Fruit fly (Drosophila melanogaster) whole organism, embryonic: ENCODE measurements around the gene Cyt-c1L.

Source experiments
- Adf1 ChIP-seq: fragments of 200-800 bp; sonication (Bioruptor generic); IDR thresholded peaks from 2 replicates; pipeline ENCODE4 v1.3.6; 2022; ENCODE audit warnings: missing biosample characterization, missing genetic modification characterization
- Asciz ChIP-seq: fragments of 200-800 bp; sonication (Bioruptor generic); optimal IDR thresholded peaks from 2 replicates; lab custom pipeline; 2017; ENCODE audit warnings: missing biosample characterization, mild to moderate bottlenecking, missing genetic modification characterization, missing genetic modification reagents
- Atf3 ChIP-seq: fragments of 200-800 bp; sonication (Bioruptor generic); optimal IDR thresholded peaks from 3 replicates; lab custom pipeline; 2016; ENCODE audit warnings: missing biosample characterization, missing genetic modification characterization
- B-H2 ChIP-seq: fragments of 200-800 bp; sonication (Bioruptor generic); optimal IDR thresholded peaks from 2 replicates; lab custom pipeline; 2018; ENCODE audit warnings: missing biosample characterization, mild to moderate bottlenecking, missing genetic modification characterization
- CG11456 ChIP-seq: fragments of 200-800 bp; sonication (Bioruptor generic); IDR thresholded peaks from 3 replicates; pipeline ENCODE4 v1.3.6; 2022; ENCODE audit warnings: missing biosample characterization, missing genetic modification characterization
- CG15514 ChIP-seq: fragments of 200-800 bp; sonication (Bioruptor generic); optimal IDR thresholded peaks from 3 replicates; lab custom pipeline; 2017; ENCODE audit warnings: missing biosample characterization, missing genetic modification characterization, mild to moderate bottlenecking, moderate library complexity, missing genetic modification reagents
- CG16815 ChIP-seq: fragments of 200-800 bp; sonication (Bioruptor generic); optimal IDR thresholded peaks from 3 replicates; lab custom pipeline; 2017; ENCODE audit warnings: missing biosample characterization, mild to moderate bottlenecking, missing genetic modification characterization
- CG17359 ChIP-seq: fragments of 200-800 bp; sonication (Bioruptor generic); optimal IDR thresholded peaks from 3 replicates; lab custom pipeline; 2018; ENCODE audit warnings: missing biosample characterization, mild to moderate bottlenecking, missing genetic modification characterization, moderate library complexity
- CG2202 ChIP-seq: fragments of 200-800 bp; sonication (Bioruptor generic); optimal IDR thresholded peaks from 2 replicates; lab custom pipeline; 2018; ENCODE audit warnings: missing biosample characterization, mild to moderate bottlenecking, missing genetic modification characterization
- CG30431 ChIP-seq: fragments of 200-800 bp; sonication (Bioruptor generic); optimal IDR thresholded peaks from 2 replicates; lab custom pipeline; 2017; ENCODE audit warnings: missing biosample characterization, missing genetic modification characterization
- CG3281 ChIP-seq: fragments of 200-800 bp; sonication (Bioruptor generic); optimal IDR thresholded peaks from 3 replicates; lab custom pipeline; 2017; ENCODE audit warnings: missing biosample characterization, mild to moderate bottlenecking, missing genetic modification characterization
- CG33213 ChIP-seq: fragments of 200-800 bp; sonication (Bioruptor generic); optimal IDR thresholded peaks from 3 replicates; lab custom pipeline; 2016; ENCODE audit warnings: missing biosample characterization, missing genetic modification characterization
- CG4707 ChIP-seq: fragments of 200-800 bp; sonication (Bioruptor generic); optimal IDR thresholded peaks from 2 replicates; lab custom pipeline; 2018; ENCODE audit warnings: missing biosample characterization, mild to moderate bottlenecking, missing genetic modification characterization, moderate library complexity
- CG5180 ChIP-seq: fragments of 200-800 bp; sonication (Bioruptor generic); optimal IDR thresholded peaks from 3 replicates; lab custom pipeline; 2017; ENCODE audit warnings: missing biosample characterization, missing genetic modification characterization, mild to moderate bottlenecking, moderate library complexity, missing genetic modification reagents
- CG6175 ChIP-seq: fragments of 200-800 bp; sonication (Bioruptor generic); IDR thresholded peaks from 3 replicates; pipeline ENCODE4 v1.3.6; 2022; ENCODE audit warnings: missing biosample characterization, missing genetic modification characterization
- CG7786 ChIP-seq: fragments of 200-800 bp; sonication (Bioruptor generic); optimal IDR thresholded peaks from 2 replicates; lab custom pipeline; 2016; ENCODE audit warnings: missing biosample characterization, missing genetic modification characterization
- CG7839 ChIP-seq: fragments of 200-800 bp; sonication (Bioruptor generic); optimal IDR thresholded peaks from 3 replicates; lab custom pipeline; 2018; ENCODE audit warnings: missing biosample characterization, mild to moderate bottlenecking, missing genetic modification characterization, moderate library complexity
- CG8478 ChIP-seq: fragments of >200 bp; optimal IDR thresholded peaks from 2 replicates; lab custom pipeline; 2018
- CoRest ChIP-seq: fragments of 200-800 bp; sonication (Bioruptor generic); optimal IDR thresholded peaks from 3 replicates; lab custom pipeline; 2018; ENCODE audit warnings: missing biosample characterization, mild to moderate bottlenecking, missing genetic modification characterization, moderate library complexity
- Dip3 ChIP-seq: fragments of 200-800 bp; sonication (Bioruptor generic); optimal IDR thresholded peaks from 3 replicates; lab custom pipeline; 2016; ENCODE audit warnings: missing biosample characterization, missing genetic modification characterization
- Dll ChIP-seq: fragments of 200-800 bp; sonication (Bioruptor generic); IDR thresholded peaks from 4 replicates; pipeline ENCODE4 v1.3.6; 2022; ENCODE audit warnings: missing biosample characterization, missing genetic modification characterization; ENCODE audit not compliant: partially characterized antibody
- Fer3 ChIP-seq: fragments of 200-800 bp; sonication (Bioruptor generic); optimal IDR thresholded peaks from 2 replicates; lab custom pipeline; 2018; ENCODE audit warnings: missing biosample characterization, mild to moderate bottlenecking, missing genetic modification characterization, moderate library complexity
- Hey ChIP-seq: fragments of 200-800 bp; sonication (Bioruptor generic); optimal IDR thresholded peaks from 3 replicates; lab custom pipeline; 2018; ENCODE audit warnings: missing biosample characterization, mild to moderate bottlenecking, missing genetic modification characterization
- Lim3 ChIP-seq: fragments of 200-800 bp; sonication (Bioruptor generic); IDR thresholded peaks from 2 replicates; pipeline ENCODE4 v1.3.6; 2022; ENCODE audit warnings: missing biosample characterization, missing genetic modification characterization
- Max ChIP-seq: fragments of 200-800 bp; sonication (Bioruptor generic); optimal IDR thresholded peaks from 2 replicates; lab custom pipeline; 2016; ENCODE audit warnings: missing biosample characterization, mild to moderate bottlenecking, missing genetic modification characterization
- Med ChIP-seq: fragments of 200-800 bp; sonication (Bioruptor generic); peaks from one replicate; lab custom pipeline; 2016; ENCODE audit warnings: missing biosample characterization, missing genetic modification characterization, mild to moderate bottlenecking, inconsistent platforms, moderate library complexity
- NC2α ChIP-seq: fragments of 200-800 bp; sonication (Bioruptor generic); optimal IDR thresholded peaks from 2 replicates; lab custom pipeline; 2016; ENCODE audit warnings: missing biosample characterization, missing genetic modification characterization
- Opbp ChIP-seq: fragments of 200-800 bp; sonication (Bioruptor generic); IDR thresholded peaks from 3 replicates; pipeline ENCODE4 v1.3.6; 2022; ENCODE audit warnings: missing biosample characterization, missing genetic modification characterization; ENCODE audit not compliant: partially characterized antibody
- Rx ChIP-seq: fragments of 200-800 bp; sonication (Bioruptor generic); IDR thresholded peaks from 2 replicates; pipeline ENCODE4 v1.3.6; 2022; ENCODE audit warnings: missing biosample characterization, missing genetic modification characterization
- Sox100B ChIP-seq: fragments of 200-800 bp; sonication (Bioruptor generic); optimal IDR thresholded peaks from 3 replicates; lab custom pipeline; 2018; ENCODE audit warnings: missing biosample characterization, mild to moderate bottlenecking, missing genetic modification characterization
- ash1 ChIP-seq: fragments of 200-800 bp; sonication (Bioruptor generic); optimal IDR thresholded peaks from 2 replicates; lab custom pipeline; 2018; ENCODE audit warnings: missing biosample characterization, mild to moderate bottlenecking, missing genetic modification characterization
- ato ChIP-seq: fragments of 200-800 bp; sonication (Bioruptor generic); IDR thresholded peaks from 2 replicates; pipeline ENCODE4 v1.3.6; 2022; ENCODE audit warnings: missing biosample characterization, missing genetic modification characterization; ENCODE audit not compliant: partially characterized antibody
- bbx ChIP-seq: fragments of 200-800 bp; sonication (Bioruptor generic); IDR thresholded peaks from 2 replicates; pipeline ENCODE4 v1.3.6; 2022; ENCODE audit warnings: missing biosample characterization, missing genetic modification characterization; ENCODE audit not compliant: partially characterized antibody
- en ChIP-seq: fragments of 200-800 bp; sonication (Bioruptor generic); optimal IDR thresholded peaks from 2 replicates; lab custom pipeline; 2016; ENCODE audit warnings: missing biosample characterization, missing genetic modification characterization
- ftz-f1 ChIP-seq: fragments of 200-800 bp; sonication (Bioruptor generic); optimal IDR thresholded peaks from 2 replicates; lab custom pipeline; 2016; ENCODE audit warnings: missing biosample characterization, missing genetic modification characterization
- fu2 ChIP-seq: fragments of 200-800 bp; sonication (Bioruptor generic); optimal IDR thresholded peaks from 2 replicates; lab custom pipeline; 2016; ENCODE audit warnings: missing biosample characterization, missing genetic modification characterization
- hbn ChIP-seq: fragments of 200-800 bp; sonication (Bioruptor generic); IDR thresholded peaks from 2 replicates; pipeline ENCODE4 v1.3.6; 2022; ENCODE audit warnings: missing biosample characterization, missing genetic modification characterization; ENCODE audit not compliant: partially characterized antibody
- lola ChIP-seq, 3 experiments: fragments of >200 bp in 2 of 3; fragments of 200-800 bp in 1 of 3; sonication (Bioruptor generic) in 1 of 3; optimal IDR thresholded peaks; 2 replicates each; lab custom pipeline; 2017 to 2019; ENCODE audit warnings: missing biosample characterization in 3 of 3, missing genetic modification characterization in 3 of 3, mild to moderate bottlenecking in 1 of 3, moderate library complexity in 1 of 3
- luna ChIP-seq: fragments of 200-800 bp; sonication (Bioruptor generic); optimal IDR thresholded peaks from 2 replicates; lab custom pipeline; 2016; ENCODE audit warnings: missing biosample characterization, missing genetic modification characterization
- ranshi ChIP-seq: fragments of 200-800 bp; sonication (Bioruptor generic); IDR thresholded peaks from 2 replicates; pipeline ENCODE4 v1.3.6; 2022; ENCODE audit warnings: missing biosample characterization, missing genetic modification characterization
- sisA ChIP-seq: fragments of 200-800 bp; sonication (Bioruptor generic); IDR thresholded peaks from 2 replicates; pipeline ENCODE4 v1.3.6; 2022; ENCODE audit warnings: missing biosample characterization, missing genetic modification characterization
- slp2 ChIP-seq: fragments of 200-800 bp; sonication (Bioruptor generic); optimal IDR thresholded peaks from 2 replicates; lab custom pipeline; 2016; ENCODE audit warnings: missing biosample characterization, missing genetic modification characterization
- ssp ChIP-seq: fragments of 200-800 bp; sonication (Bioruptor generic); IDR thresholded peaks from 2 replicates; pipeline ENCODE4 v1.3.6; 2022; ENCODE audit warnings: missing biosample characterization, missing genetic modification characterization
- vnd ChIP-seq: fragments of 200-800 bp; sonication (Bioruptor generic); IDR thresholded peaks from 3 replicates; pipeline ENCODE4 v1.3.6; 2022; ENCODE audit warnings: missing biosample characterization, missing genetic modification characterization; ENCODE audit not compliant: partially characterized antibody
- yki ChIP-seq: fragments of >200 bp; optimal IDR thresholded peaks from 3 replicates; lab custom pipeline; 2018
- z ChIP-seq: fragments of 200-800 bp; sonication (Bioruptor generic); IDR thresholded peaks from 3 replicates; pipeline ENCODE4 v1.3.6; 2022; ENCODE audit warnings: missing biosample characterization, missing genetic modification characterization
- zen ChIP-seq: fragments of 200-800 bp; sonication (Bioruptor generic); optimal IDR thresholded peaks from 3 replicates; lab custom pipeline; 2018; ENCODE audit warnings: missing biosample characterization, mild to moderate bottlenecking, missing genetic modification characterization, moderate library complexity

The Cyt-c1L gene

dm6 chr3R:29157418-29158398, 46.2 kb downstream of the Cyt-c1L start, which contains the start of gene rdog (continued):
- peak; percentile 59 for TF ChIP-seq Asciz (GFP tag; lab: Kevin White, UChicago)
- peak; percentile 70 for TF ChIP-seq slp2
- TF ChIP-seq Hey: no peak
- TF ChIP-seq Opbp (GFP tag; lab: Robert Waterston, UW): 0 out of 3 replicates have a peak, but pooled peaks have one; percentile 46
- TF ChIP-seq Sox100B (GFP tag; lab: Kevin White, UChicago): no peak
- peak; percentile 85 for TF ChIP-seq Med (GFP tag; lab: Kevin White, UChicago)
- TF ChIP-seq zen: peak; percentile 77
- TF ChIP-seq CG16815: peak; percentile 79
- peak; percentile 58 for TF ChIP-seq B-H2
- 0 out of 3 replicates have a peak, but pooled peaks have one; percentile 61 for TF ChIP-seq CG11456
- no peak for TF ChIP-seq vnd
- TF ChIP-seq yki (lab: Kevin White, UChicago): peak; percentile 5
- TF ChIP-seq CG17359 (tag; lab: Kevin White, UChicago): peak; percentile 61
- peak; percentile 54 for TF ChIP-seq CG2202 (tag; lab: Kevin White, UChicago)
- 0 out of 2 replicates have a peak, but pooled peaks have one; percentile 40 for TF ChIP-seq Adf1 (GFP tag; lab: Robert Waterston, UW)
- TF ChIP-seq Lim3 (GFP tag; lab: Robert Waterston, UW): 0 out of 2 replicates have a peak, but pooled peaks have one; percentile 9
- peak; percentile 65 for TF ChIP-seq fu2 (GFP tag; lab: Kevin White, UChicago)
- TF ChIP-seq ranshi (GFP tag; lab: Robert Waterston, UW): 0 out of 2 replicates have a peak, but pooled peaks have one; percentile 47
- TF ChIP-seq Rx (GFP tag; lab: Robert Waterston, UW): peak; percentile 42; the same call in 1 of the 2 replicates
- peak; percentile 93 for TF ChIP-seq Max (GFP tag; lab: Kevin White, UChicago)
- TF ChIP-seq CG8478 (lab: Kevin White, UChicago): no peak
- peak; percentile 86 for TF ChIP-seq CoRest (tag; lab: Kevin White, UChicago)
- TF ChIP-seq CG15514 (GFP tag; lab: Kevin White, UChicago): peak; percentile 67
- TF ChIP-seq Fer3 (tag; lab: Kevin White, UChicago): peak; percentile 56
- TF ChIP-seq lola (GFP tag; optimal IDR thresholded peaks at IDR 0.05; lab: Kevin White, UChicago): peak in 1 of 3 experiments; percentile 81
- no peak for TF ChIP-seq bbx
- peak; percentile 3 for TF ChIP-seq CG4707 (GFP tag; lab: Kevin White, UChicago)
- TF ChIP-seq sisA (GFP tag; lab: Robert Waterston, UW): peak; percentile 69
- TF ChIP-seq hbn (GFP tag; lab: Robert Waterston, UW): no peak
- TF ChIP-seq CG7839 (tag; lab: Kevin White, UChicago): peak; percentile 88
- peak; percentile 63 for TF ChIP-seq en (GFP tag; lab: Kevin White, UChicago)
- peak; percentile 62 for TF ChIP-seq CG30431
- TF ChIP-seq Atf3: peak; percentile 72
- 0 out of 3 replicates have a peak, but pooled peaks have one; percentile 34 for TF ChIP-seq CG6175
- TF ChIP-seq Dip3 (GFP tag; lab: Kevin White, UChicago): peak; percentile 80
- peak; percentile 57 for TF ChIP-seq CG5180 (GFP tag; lab: Kevin White, UChicago)
- peak; percentile 15 for TF ChIP-seq ftz-f1 (GFP tag; lab: Kevin White, UChicago)
- TF ChIP-seq CG7786 (GFP tag; lab: Kevin White, UChicago): peak; percentile 80
- peak; percentile 84 for TF ChIP-seq CG3281 (GFP tag; lab: Kevin White, UChicago)
- TF ChIP-seq Dll (GFP tag; lab: Robert Waterston, UW): no peak
- peak; percentile 47 for TF ChIP-seq luna (GFP tag; lab: Kevin White, UChicago)
- no peak for TF ChIP-seq ato (GFP tag; lab: Robert Waterston, UW)
- peak; percentile 51; the same call in 1 of the 2 replicates for TF ChIP-seq ssp (GFP tag; lab: Robert Waterston, UW)
- TF ChIP-seq z: no peak; the same call in 2 of the 3 replicates
- peak; percentile 58 for TF ChIP-seq NC2α (GFP tag; lab: Kevin White, UChicago)
- peak; percentile 72 for TF ChIP-seq CG33213 (GFP tag; lab: Kevin White, UChicago)
- no peak for TF ChIP-seq ash1 (GFP tag; lab: Kevin White, UChicago)
